Worm (Caenorhabditis elegans) whole organism, L3 larva: ENCODE measurements around the gene C05C10.8.

Experiments
- ama-1 ChIP-seq: fragments of 150-350 bp; optimal IDR thresholded peaks from 2 replicates; lab custom pipeline; 2018
- ceh-16 ChIP-seq: sonication (generic microtip); optimal IDR thresholded peaks from 2 replicates; lab custom pipeline; 2017; ENCODE audit warnings: missing biosample characterization, missing genetic modification characterization
- fkh-2 ChIP-seq: fragments of 150-350 bp; optimal IDR thresholded peaks from 2 replicates; lab custom pipeline; 2014; ENCODE audit warnings: missing biosample characterization, missing genetic modification reagents, missing genetic modification characterization
- snpc-4 ChIP-seq: fragments of 150-350 bp; optimal IDR thresholded peaks from 2 replicates; lab custom pipeline; 2014; ENCODE audit warnings: missing biosample characterization, missing genetic modification characterization
- tbx-2 ChIP-seq: sonication (generic microtip); optimal IDR thresholded peaks from 2 replicates; lab custom pipeline; 2016; ENCODE audit warnings: mild to moderate bottlenecking, missing genetic modification characterization, missing compliant biosample characterization

DNA sequence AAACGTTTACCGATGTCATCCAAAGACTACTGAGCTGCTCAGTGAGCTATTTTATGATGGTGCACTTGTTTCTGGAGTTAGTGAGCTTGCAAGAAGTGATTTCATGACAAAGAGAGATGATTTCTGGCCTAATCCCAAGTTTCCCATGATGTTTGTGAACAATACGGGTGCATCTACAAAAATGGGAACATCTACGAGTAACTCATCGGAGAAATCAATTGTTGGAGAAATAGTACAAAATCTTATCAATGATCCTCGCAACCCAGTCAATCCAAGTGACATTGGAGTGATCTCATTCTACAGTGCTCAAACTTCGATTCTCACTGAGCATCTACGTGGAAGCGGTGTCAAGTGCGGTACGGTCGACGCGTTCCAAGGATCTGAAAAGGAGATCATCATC, 10.7 kb upstream of the C05C10.8 start:
- no peak for TF ChIP-seq tbx-2 (tag; lab: Kevin White, UChicago)
- TF ChIP-seq ama-1 (lab: Kevin White, UChicago), result no peak
- TF ChIP-seq snpc-4 (tag; lab: Kevin White, UChicago), result no peak
- TF ChIP-seq ceh-16 (tag; lab: Kevin White, UChicago), result no peak
- no peak for TF ChIP-seq fkh-2
